Worm (Caenorhabditis elegans): ENCODE results near the gene T09F3.4.
A peak's percentile ranks its signal among the peaks of the same experiment; 100 is the strongest.

T09F3.4 gene

ce11 chrII:10357468-10358007 lies 38.0 kb upstream of the T09F3.4 start, which contains the start of gene C07E3.3:
TSS of gene C07E3.3 (minus strand) at chrII:10357518.
- TF ChIP-seq eyg-1 (tag; optimal IDR thresholded peaks at IDR 0.05) (no peak), ceh-48 (tag; optimal IDR thresholded peaks at IDR 0.05) (no peak), hlh-30 (tag; optimal IDR thresholded peaks at IDR 0.05; ENCODE audit: insufficient read depth) (no peak), ceh-22 (tag; optimal IDR thresholded peaks at IDR 0.05) (no peak), madf-2 (tag; optimal IDR thresholded peaks at IDR 0.05) (no peak), odd-2 (tag; optimal IDR thresholded peaks at IDR 0.05) (no peak), ceh-2 (tag; optimal IDR thresholded peaks at IDR 0.05) (no peak), K02D7.2 (tag; optimal IDR thresholded peaks at IDR 0.05) (no peak), C38D4.7 (GFP tag; optimal IDR thresholded peaks at IDR 0.05) (no peak), ceh-9 (tag; optimal IDR thresholded peaks at IDR 0.05) (no peak), pqm-1 (tag; optimal IDR thresholded peaks at IDR 0.05) (no peak)

- TF ChIP-seq ceh-24 (tag; optimal IDR thresholded peaks at IDR 0.05) (no peak), rnt-1 (tag; optimal IDR thresholded peaks at IDR 0.05) (no peak), hlh-15 (tag; optimal IDR thresholded peaks at IDR 0.05) (no peak), fkh-10 (GFP tag; optimal IDR thresholded peaks at IDR 0.05) (no peak), pat-9 (tag; optimal IDR thresholded peaks at IDR 0.05) (no peak)
Measured at ce11 chrII:10360487-10360886, 35.0 kb upstream of the T09F3.4 start, which contains the start of gene C07E3.4. TSS of gene C07E3.4 (plus strand) at chrII:10360787.

ce11 chrII:10367202-10367601 lies 28.3 kb upstream of the T09F3.4 start, which contains the start of gene ceh-57:
TSS of gene ceh-57 (minus strand) at chrII:10367296.
- TF ChIP-seq odd-2 (tag; optimal IDR thresholded peaks at IDR 0.05) (no peak), T23F11.4 (GFP tag; optimal IDR thresholded peaks at IDR 0.05) (no peak), ama-1 (optimal IDR thresholded peaks at IDR 0.05) (peak; percentile 36), ceh-24 (tag; optimal IDR thresholded peaks at IDR 0.05) (no peak), ahr-1 (tag; optimal IDR thresholded peaks at IDR 0.05) (no peak)

- TF ChIP-seq rnt-1 (tag; optimal IDR thresholded peaks at IDR 0.05) (no peak), unc-42 (tag; optimal IDR thresholded peaks at IDR 0.05) (peak; percentile 90), ceh-31 (tag; optimal IDR thresholded peaks at IDR 0.05) (peak; percentile 48), hlh-13 (GFP tag; optimal IDR thresholded peaks at IDR 0.05) (no peak), ceh-14 (tag; optimal IDR thresholded peaks at IDR 0.05) (peak; percentile 46), K09A11.1 (tag; optimal IDR thresholded peaks at IDR 0.05; ENCODE audit: insufficient read depth) (no peak)
Measured at ce11 chrII:10369547-10370028, 25.9 kb upstream of the T09F3.4 start, which contains the start of gene ceh-58. TSS of gene ceh-58 (minus strand) at chrII:10369597.

- TF ChIP-seq lin-11 (tag; optimal IDR thresholded peaks at IDR 0.05) (no peak), odd-2 (tag; optimal IDR thresholded peaks at IDR 0.05) (no peak), hlh-15 (tag; optimal IDR thresholded peaks at IDR 0.05) (no peak), ceh-9 (tag; optimal IDR thresholded peaks at IDR 0.05) (no peak), nfya-1 (tag; optimal IDR thresholded peaks at IDR 0.05) (peak; percentile 65), madf-2 (tag; optimal IDR thresholded peaks at IDR 0.05) (no peak), tbx-2 (tag; optimal IDR thresholded peaks at IDR 0.05) (no peak), unc-55 (GFP tag; optimal IDR thresholded peaks at IDR 0.05) (peak; percentile 46), unc-42 (tag; optimal IDR thresholded peaks at IDR 0.05) (peak; percentile 51), unc-3 (GFP tag; conservative IDR thresholded peaks at IDR 0.05) (no peak), unc-3 (tag; optimal IDR thresholded peaks at IDR 0.05) (no peak), ceh-48 (tag; optimal IDR thresholded peaks at IDR 0.05) (no peak), pqm-1 (tag; optimal IDR thresholded peaks at IDR 0.05) (no peak), npax-4 (tag; optimal IDR thresholded peaks at IDR 0.05) (no peak), sdc-2 (tag; optimal IDR thresholded peaks at IDR 0.05) (no peak), ceh-31 (tag; optimal IDR thresholded peaks at IDR 0.05) (peak; percentile 66), unc-86 (tag; optimal IDR thresholded peaks at IDR 0.05) (no peak), fkh-10 (GFP tag; optimal IDR thresholded peaks at IDR 0.05) (no peak)
Measured at ce11 chrII:10370826-10371225, 24.7 kb upstream of the T09F3.4 start.

Measured in whole organism, late embryonic.